Fruit fly (Drosophila melanogaster) ovary, adult (tissue): Measurements from ENCODE around the gene CG42371.

Experiments
- CG17801 ChIP-seq: fragments of 200-800 bp; optimal IDR thresholded peaks from 2 replicates; lab custom pipeline; 2019; ENCODE audit warnings: missing biosample characterization, mild to moderate bottlenecking, missing genetic modification characterization, moderate library complexity; ENCODE audit not compliant: partially characterized antibody

The CG42371 gene

dm6 chr2L:2200136-2201036, 16.7 kb downstream of the CG42371 start:
- peak; percentile 70 for TF ChIP-seq CG17801

dm6 chr2L:2199433-2199796, 17.6 kb downstream of the CG42371 start:
- no peak for TF ChIP-seq CG17801

- TF ChIP-seq CG17801, result peak; percentile 52
Observed at dm6 chr2L:2198613-2199432, 18.2 kb downstream of the CG42371 start.

- no peak for TF ChIP-seq CG17801
Observed at dm6 chr2L:2198119-2198494, 18.9 kb downstream of the CG42371 start.

- TF ChIP-seq CG17801, result no peak
Observed at dm6 chr2L:2197475-2198118, 19.4 kb downstream of the CG42371 start, which contains the start of gene COX7AL2. Gene COX7AL2 (minus strand): TSS chr2L:2197912.

- TF ChIP-seq CG17801, result no peak
Observed at dm6 chr2L:2196590-2197474, 20.2 kb downstream of the CG42371 start.

dm6 chr2L:2195328-2195727, 21.7 kb downstream of the CG42371 start:
- TF ChIP-seq CG17801, result no peak

- no peak for TF ChIP-seq CG17801
Observed at dm6 chr2L:2194305-2194828, 22.7 kb downstream of the CG42371 start.

dm6 chr2L:2193357-2193780, 23.7 kb downstream of the CG42371 start:
- peak; percentile 83 for TF ChIP-seq CG17801

- peak; percentile 57 for TF ChIP-seq CG17801
Observed at dm6 chr2L:2192123-2192601, 24.9 kb downstream of the CG42371 start, which contains the start of gene CG10874. Gene CG10874 (minus strand): TSS chr2L:2192386.

- no peak for TF ChIP-seq CG17801
Observed at dm6 chr2L:2191404-2191803, 25.6 kb downstream of the CG42371 start.

dm6 chr2L:2190684-2191083, 26.4 kb downstream of the CG42371 start:
- TF ChIP-seq CG17801, result no peak

dm6 chr2L:2189100-2189499, 27.9 kb downstream of the CG42371 start:
- TF ChIP-seq CG17801, result no peak

- no peak for TF ChIP-seq CG17801
Observed at dm6 chr2L:2187411-2187810, 29.6 kb downstream of the CG42371 start.

dm6 chr2L:2185373-2185772, 31.7 kb downstream of the CG42371 start:
- TF ChIP-seq CG17801, result no peak
